Fruit fly (Drosophila melanogaster) whole organism, pupa: ENCODE results near the gene Glut1.

ENCODE experiments used
- CG10348 ChIP-seq: fragments of 200-800 bp; sonication (Bioruptor generic); IDR thresholded peaks from 2 replicates; pipeline ENCODE4 v1.3.6; 2022; ENCODE audit warnings: missing biosample characterization, missing genetic modification characterization
- CG12605 ChIP-seq: fragments of 200-800 bp; sonication (Bioruptor generic); IDR thresholded peaks from 2 replicates; pipeline ENCODE4 v1.3.6; 2022; ENCODE audit warnings: missing biosample characterization, missing genetic modification characterization
- CG13204 ChIP-seq: fragments of 200-800 bp; sonication (Bioruptor generic); optimal IDR thresholded peaks from 2 replicates; lab custom pipeline; 2018; ENCODE audit warnings: missing biosample characterization, mild to moderate bottlenecking, missing genetic modification characterization, moderate library complexity
- CG14655 ChIP-seq: fragments of 200-800 bp; sonication (Bioruptor generic); optimal IDR thresholded peaks from 3 replicates; lab custom pipeline; 2017; ENCODE audit warnings: mild to moderate bottlenecking, missing biosample characterization, missing genetic modification reagents, missing genetic modification characterization
- CG17806 ChIP-seq: fragments of 200-800 bp; sonication (Bioruptor generic); optimal IDR thresholded peaks from 2 replicates; lab custom pipeline; 2018; ENCODE audit warnings: missing biosample characterization, mild to moderate bottlenecking, missing genetic modification characterization, moderate library complexity
- CG8301 ChIP-seq: fragments of 200-800 bp; sonication (Bioruptor generic); optimal IDR thresholded peaks from 2 replicates; lab custom pipeline; 2018; ENCODE audit warnings: missing biosample characterization, mild to moderate bottlenecking, missing genetic modification characterization
- D1 ChIP-seq: fragments of 200-800 bp; sonication (Bioruptor generic); optimal IDR thresholded peaks from 2 replicates; lab custom pipeline; 2018; ENCODE audit warnings: missing biosample characterization, mild to moderate bottlenecking, missing genetic modification characterization, moderate library complexity
- Snoo ChIP-seq: fragments of 200-800 bp; sonication (Bioruptor generic); optimal IDR thresholded peaks from 3 replicates; lab custom pipeline; 2017; ENCODE audit warnings: missing biosample characterization, mild to moderate bottlenecking, missing genetic modification characterization, inconsistent platforms

dm6 chr3L:876087-876486 is 37.8 kb upstream of the Glut1 start:
- TF ChIP-seq CG12605 (GFP tag; lab: Robert Waterston, UW) = no peak
- no peak for TF ChIP-seq CG13204 (GFP tag; lab: Kevin White, UChicago)
- no peak for TF ChIP-seq D1 (tag; lab: Kevin White, UChicago)
- no peak for TF ChIP-seq CG10348
- TF ChIP-seq Snoo (tag; lab: Kevin White, UChicago) = no peak
- no peak for TF ChIP-seq CG8301
- no peak for TF ChIP-seq CG17806
- TF ChIP-seq CG14655 (GFP tag; lab: Kevin White, UChicago) = no peak
